Worm (Caenorhabditis elegans) whole organism, L1 larva: ENCODE data around the gene fbxa-9.
"Not testable (repeated sequence)": the region's sequence is repeated elsewhere in the genome, so short reads cannot be mapped to it uniquely, and the experiment has no call there.

Experiments
- elt-2 ChIP-seq: sonication (generic microtip); optimal IDR thresholded peaks from 2 replicates; lab custom pipeline; 2016; ENCODE audit warnings: missing genetic modification characterization, mild to moderate bottlenecking, inconsistent platforms, missing compliant biosample characterization, missing genetic modification reagents
- fos-1 ChIP-seq: fragments of 150-350 bp; optimal IDR thresholded peaks from 2 replicates; lab custom pipeline; 2014; ENCODE audit warnings: missing biosample characterization, missing genetic modification characterization
- lin-15B ChIP-seq: fragments of 150-350 bp; sonication (generic microtip); optimal IDR thresholded peaks from 3 replicates; lab custom pipeline; 2014; ENCODE audit warnings: missing biosample characterization, missing genetic modification characterization
- lin-35 ChIP-seq, 2 experiments: fragments of 150-350 bp; optimal IDR thresholded peaks; 2 replicates each; lab custom pipeline; 2014; ENCODE audit warnings: missing biosample characterization in 2 of 2, missing genetic modification characterization in 2 of 2, missing genetic modification reagents in 2 of 2
- nhr-12 ChIP-seq: sonication (generic microtip); optimal IDR thresholded peaks from 2 replicates; lab custom pipeline; 2017; ENCODE audit warnings: missing biosample characterization, missing genetic modification characterization
- nhr-237 ChIP-seq: fragments of 150-350 bp; optimal IDR thresholded peaks from 2 replicates; lab custom pipeline; 2014; ENCODE audit warnings: missing biosample characterization, missing genetic modification characterization
- nhr-28 ChIP-seq: fragments of 150-350 bp; optimal IDR thresholded peaks from 2 replicates; lab custom pipeline; 2014; ENCODE audit warnings: missing biosample characterization, missing genetic modification characterization
- nhr-90 ChIP-seq: sonication (generic microtip); optimal IDR thresholded peaks from 2 replicates; lab custom pipeline; 2016; ENCODE audit warnings: mild to moderate bottlenecking, missing genetic modification characterization, missing compliant biosample characterization; ENCODE audit not compliant: poor library complexity
- rnt-1 ChIP-seq: sonication (generic microtip); optimal IDR thresholded peaks from 2 replicates; lab custom pipeline; 2016; ENCODE audit warnings: mild to moderate bottlenecking, missing genetic modification characterization, moderate library complexity, missing compliant biosample characterization
- unc-130 ChIP-seq: fragments of 150-350 bp; optimal IDR thresholded peaks from 2 replicates; lab custom pipeline; 2017; ENCODE audit warnings: missing biosample characterization, missing genetic modification characterization, inconsistent platforms
- unc-86 ChIP-seq: sonication (generic microtip); optimal IDR thresholded peaks from 2 replicates; lab custom pipeline; 2016; ENCODE audit warnings: missing genetic modification characterization, missing compliant biosample characterization

ce11 chrIII:2271016-2271590, 4.7 kb downstream of the fbxa-9 start:
- not testable (repeated sequence) for TF ChIP-seq lin-15B (tag; lab: Kevin White, UChicago); nhr-237; elt-2; fos-1 (tag; lab: Kevin White, UChicago); nhr-28 (tag; lab: Kevin White, UChicago); lin-35 (GFP tag; optimal IDR thresholded peaks at IDR 0.05; lab: Kevin White, UChicago); nhr-90; unc-130 (tag; lab: Kevin White, UChicago); nhr-12 (tag; lab: Kevin White, UChicago); rnt-1 (tag; lab: Kevin White, UChicago); unc-86
